Fruit fly (Drosophila melanogaster): ENCODE data around the gene CG6834.

CG6834 gene

dm6 chr3R:11688055-11688454, at the start of gene CG6834 (continued):
- no peak for TF ChIP-seq CG8765 (GFP tag; IDR thresholded peaks at IDR 0.05)
- TF ChIP-seq TFAM (GFP tag; optimal IDR thresholded peaks at IDR 0.05): no peak
- no peak for TF ChIP-seq CG2116 (GFP tag; optimal IDR thresholded peaks at IDR 0.05)
- TF ChIP-seq CG1233 (GFP tag; optimal IDR thresholded peaks at IDR 0.05): no peak
- TF ChIP-seq bigmax (GFP tag; optimal IDR thresholded peaks at IDR 0.05): no peak
- peak; percentile 76 for TF ChIP-seq mirr (GFP tag; optimal IDR thresholded peaks at IDR 0.05)
- no peak for TF ChIP-seq run (tag; optimal IDR thresholded peaks at IDR 0.05)
- peak; percentile 12 for TF ChIP-seq CG12071 (GFP tag; optimal IDR thresholded peaks at IDR 0.05)
- TF ChIP-seq Atf-2 (GFP tag; optimal IDR thresholded peaks at IDR 0.05): no peak
- no peak for TF ChIP-seq CG17612 (GFP tag; IDR thresholded peaks at IDR 0.05)
- no peak for TF ChIP-seq shn (GFP tag; optimal IDR thresholded peaks at IDR 0.05)
- no peak for TF ChIP-seq dm (GFP tag; optimal IDR thresholded peaks at IDR 0.05)
- TF ChIP-seq Dek (tag; optimal IDR thresholded peaks at IDR 0.05): no peak
- no peak for TF ChIP-seq Vsx1 (GFP tag; optimal IDR thresholded peaks at IDR 0.05)
- no peak for TF ChIP-seq wdn (GFP tag; IDR thresholded peaks at IDR 0.05)
- peak; percentile 46 for TF ChIP-seq wek (GFP tag; optimal IDR thresholded peaks at IDR 0.05)
- TF ChIP-seq ind (GFP tag; optimal IDR thresholded peaks at IDR 0.05): no peak
- no peak for TF ChIP-seq HmgD (GFP tag; optimal IDR thresholded peaks at IDR 0.05)
- TF ChIP-seq hb (GFP tag; IDR thresholded peaks at IDR 0.05; ENCODE audit: partially characterized antibody): no peak
- no peak for TF ChIP-seq CTCF (GFP tag; optimal IDR thresholded peaks at IDR 0.05)
- no peak for TF ChIP-seq chif (GFP tag; optimal IDR thresholded peaks at IDR 0.05)
- peak; percentile 19 for TF ChIP-seq CG13624 (GFP tag; optimal IDR thresholded peaks at IDR 0.05)
- no peak for TF ChIP-seq CG3726 (GFP tag; IDR thresholded peaks at IDR 0.05)
- TF ChIP-seq Sin3A (optimal IDR thresholded peaks at IDR 0.05): no peak
- no peak for TF ChIP-seq CG5245 (GFP tag; optimal IDR thresholded peaks at IDR 0.05)
- TF ChIP-seq grn (GFP tag; optimal IDR thresholded peaks at IDR 0.05): peak; percentile 78
- no peak for TF ChIP-seq Nf-YB (GFP tag; optimal IDR thresholded peaks at IDR 0.05)
- no peak for TF ChIP-seq D (optimal IDR thresholded peaks at IDR 0.05)
- TF ChIP-seq D (GFP tag; optimal IDR thresholded peaks at IDR 0.05): no peak
- TF ChIP-seq zen2 (GFP tag; IDR thresholded peaks at IDR 0.05; ENCODE audit: partially characterized antibody): no peak
- peak; percentile 25; the same call in 1 of the 2 replicates for TF ChIP-seq amos (GFP tag; IDR thresholded peaks at IDR 0.05; ENCODE audit: partially characterized antibody)
- no peak for TF ChIP-seq fd102C (GFP tag; optimal IDR thresholded peaks at IDR 0.05)
- TF ChIP-seq nmo (GFP tag; optimal IDR thresholded peaks at IDR 0.05): no peak
- TF ChIP-seq sc (optimal IDR thresholded peaks at IDR 0.05): no peak
- TF ChIP-seq sc (GFP tag; optimal IDR thresholded peaks at IDR 0.05): no peak
- TF ChIP-seq gro (GFP tag; optimal IDR thresholded peaks at IDR 0.05): no peak
- no peak for TF ChIP-seq CG9817 (tag; optimal IDR thresholded peaks at IDR 0.05)
- peak; percentile 12 for TF ChIP-seq CG17568 (GFP tag; optimal IDR thresholded peaks at IDR 0.05)
- TF ChIP-seq pita (GFP tag; optimal IDR thresholded peaks at IDR 0.05): no peak
- TF ChIP-seq CG31365 (tag; optimal IDR thresholded peaks at IDR 0.05): peak; percentile 0
- TF ChIP-seq CG12769 (tag; optimal IDR thresholded peaks at IDR 0.05): no peak
- no peak for TF ChIP-seq ken (GFP tag; IDR thresholded peaks at IDR 0.05)
- TF ChIP-seq lilli (GFP tag; optimal IDR thresholded peaks at IDR 0.05): no peak
- TF ChIP-seq eve (GFP tag; optimal IDR thresholded peaks at IDR 0.05): peak in 1 of 2 experiments; percentile 45
- TF ChIP-seq ems (GFP tag; optimal IDR thresholded peaks at IDR 0.05): no peak
- TF ChIP-seq CG7357 (GFP tag; IDR thresholded peaks at IDR 0.05): no peak
- peak; percentile 74 for TF ChIP-seq CG34376 (GFP tag; optimal IDR thresholded peaks at IDR 0.05)
- peak; percentile 47 for TF ChIP-seq BtbVII (GFP tag; optimal IDR thresholded peaks at IDR 0.05)
- TF ChIP-seq CG11723 (GFP tag; optimal IDR thresholded peaks at IDR 0.05): peak; percentile 15
- peak; percentile 31 for TF ChIP-seq Fer1 (GFP tag; optimal IDR thresholded peaks at IDR 0.05)
- TF ChIP-seq CG4328 (GFP tag; optimal IDR thresholded peaks at IDR 0.05): no peak
- peak; percentile 94 for TF ChIP-seq z (GFP tag; IDR thresholded peaks at IDR 0.05)
- TF ChIP-seq Max (GFP tag; optimal IDR thresholded peaks at IDR 0.05): no peak
